Worm (Caenorhabditis elegans): ENCODE results near the gene C27H6.9.

- TF ChIP-seq dao-5 (tag; optimal IDR thresholded peaks at IDR 0.05): no peak
- no peak for TF ChIP-seq W03F9.2 (tag; optimal IDR thresholded peaks at IDR 0.05)
Measured at ce11 chrV:9958231-9958630, 24.4 kb upstream of the C27H6.9 start, which contains the start of gene anmt-3.
